Worm (Caenorhabditis elegans) whole organism, early embryonic: Measurements from ENCODE around the gene acs-22.

ENCODE experiments used
- B0310.2 ChIP-seq: sonication (generic microtip); optimal IDR thresholded peaks from 2 replicates; lab custom pipeline; 2016; ENCODE audit warnings: mild to moderate bottlenecking, missing genetic modification characterization, missing compliant biosample characterization
- flt-1 ChIP-seq: fragments of 200-800 bp; sonication (Bioruptor generic); IDR thresholded peaks from 2 replicates; pipeline ENCODE4 v1.3.6; 2022; ENCODE audit warnings: missing genetic modification characterization, missing compliant biosample characterization
- tra-4 ChIP-seq: sonication (generic microtip); optimal IDR thresholded peaks from 2 replicates; lab custom pipeline; 2017; ENCODE audit warnings: missing genetic modification characterization, missing compliant biosample characterization

DNA sequence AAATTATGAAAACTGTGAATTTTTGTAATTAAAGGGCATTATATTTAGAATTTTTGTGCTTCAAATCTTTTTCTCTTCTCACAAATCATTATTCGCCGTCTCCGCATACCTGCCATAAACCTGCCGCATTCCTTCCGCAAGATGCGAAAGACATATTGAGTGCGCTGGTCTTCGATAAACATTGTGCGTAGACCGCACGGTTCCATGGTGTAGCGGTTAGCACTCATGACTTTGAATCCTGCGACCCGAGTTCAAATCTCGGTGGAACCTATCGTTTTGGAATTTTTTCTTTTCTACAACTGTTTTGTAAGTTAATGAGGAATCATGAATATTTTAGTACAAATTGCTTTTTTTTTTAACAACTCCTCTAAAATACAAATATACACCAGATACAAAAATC, 5.5 kb upstream of the acs-22 start:
- TF ChIP-seq flt-1 (GFP tag; lab: Robert Waterston, UW) (peak; percentile 58), B0310.2 (tag; lab: Kevin White, UChicago) (peak; percentile 35), tra-4 (tag; lab: Kevin White, UChicago) (no peak)
